Fruit fly (Drosophila melanogaster): Measurements from ENCODE around the gene Atg4a.

The Atg4a gene

DNA sequence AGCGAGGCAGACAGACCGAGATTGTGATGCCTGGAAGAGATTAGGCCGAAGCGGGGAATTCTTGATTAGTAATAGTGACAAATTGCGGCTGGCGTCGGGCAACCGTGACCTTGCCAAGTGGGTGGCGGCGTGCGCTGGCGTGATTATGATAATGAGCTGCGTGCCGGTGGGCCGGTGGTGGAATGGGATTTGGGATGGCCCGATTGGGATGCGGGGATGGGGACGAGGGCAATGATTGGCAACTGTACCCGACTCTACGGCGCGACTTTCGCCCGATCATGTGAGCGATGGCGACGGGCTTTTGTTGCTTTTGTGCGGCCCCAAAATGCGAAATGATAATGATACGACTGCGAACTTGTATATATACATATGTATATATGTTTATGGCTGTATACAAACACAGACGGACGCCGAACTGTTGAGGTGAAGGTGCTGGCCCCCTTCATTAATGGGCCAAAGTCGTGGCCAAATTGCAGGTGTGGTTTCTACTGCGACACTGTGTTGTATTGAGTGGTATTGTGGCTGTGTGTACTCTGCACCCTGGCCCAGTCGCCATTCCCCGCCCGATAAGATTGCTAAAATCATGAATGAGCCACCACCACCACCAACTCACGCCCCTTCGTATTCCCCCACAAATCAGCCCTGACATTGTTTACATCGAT lies 36.1 kb downstream of the Atg4a start (continued):
- TF ChIP-seq gsb-n (tag; optimal IDR thresholded peaks at IDR 0.05): no peak
- TF ChIP-seq cwo (GFP tag; optimal IDR thresholded peaks at IDR 0.05): peak; percentile 74
- TF ChIP-seq dimm (GFP tag; IDR thresholded peaks at IDR 0.05): no peak
- TF ChIP-seq CG12104 (GFP tag; optimal IDR thresholded peaks at IDR 0.05): no peak
- TF ChIP-seq tap (tag; optimal IDR thresholded peaks at IDR 0.05): no peak
- TF ChIP-seq CG6254 (GFP tag; optimal IDR thresholded peaks at IDR 0.05): no peak
- 0 out of 4 replicates have a peak, but pooled peaks have one; percentile 4 for TF ChIP-seq chinmo (GFP tag; IDR thresholded peaks at IDR 0.05; ENCODE audit: partially characterized antibody)
- TF ChIP-seq CG31388 (GFP tag; optimal IDR thresholded peaks at IDR 0.05): no peak
- peak; percentile 33 for TF ChIP-seq sug (tag; optimal IDR thresholded peaks at IDR 0.05)
- no peak for TF ChIP-seq trem (tag; optimal IDR thresholded peaks at IDR 0.05)
- no peak for TF ChIP-seq CG13296 (GFP tag; optimal IDR thresholded peaks at IDR 0.05)
- TF ChIP-seq nerfin-2 (GFP tag; IDR thresholded peaks at IDR 0.05; ENCODE audit: partially characterized antibody): no peak
- no peak for TF ChIP-seq CG8944 (GFP tag; optimal IDR thresholded peaks at IDR 0.05)
- no peak for TF ChIP-seq Lpt (GFP tag; optimal IDR thresholded peaks at IDR 0.05)
- TF ChIP-seq Six4 (GFP tag; optimal IDR thresholded peaks at IDR 0.05): no peak
- no peak for TF ChIP-seq Hmr (GFP tag; optimal IDR thresholded peaks at IDR 0.05)
- no peak for TF ChIP-seq Kr (GFP tag; optimal IDR thresholded peaks at IDR 0.05)
- TF ChIP-seq CG14441 (GFP tag; IDR thresholded peaks at IDR 0.05): no peak
- TF ChIP-seq kay (GFP tag; optimal IDR thresholded peaks at IDR 0.05): no peak
- TF ChIP-seq corto (GFP tag; optimal IDR thresholded peaks at IDR 0.05): no peak
- no peak for TF ChIP-seq CG1792 (GFP tag; optimal IDR thresholded peaks at IDR 0.05)
- peak; percentile 30 for TF ChIP-seq CG6765 (GFP tag; optimal IDR thresholded peaks at IDR 0.05)
- TF ChIP-seq CG3163 (GFP tag; optimal IDR thresholded peaks at IDR 0.05): no peak
- TF ChIP-seq ftz-f1 (GFP tag; optimal IDR thresholded peaks at IDR 0.05): peak; percentile 46
- TF ChIP-seq CG15514 (GFP tag; optimal IDR thresholded peaks at IDR 0.05): no peak
- TF ChIP-seq CG9876 (GFP tag; optimal IDR thresholded peaks at IDR 0.05): no peak
- no peak for TF ChIP-seq B-H1 (GFP tag; IDR thresholded peaks at IDR 0.05)
- TF ChIP-seq fd3F (GFP tag; optimal IDR thresholded peaks at IDR 0.05): no peak
- TF ChIP-seq yki (optimal IDR thresholded peaks at IDR 0.05): no peak
- TF ChIP-seq sens (GFP tag): peak; percentile 49
- no peak for TF ChIP-seq CG2889 (GFP tag; IDR thresholded peaks at IDR 0.05)
- no peak for TF ChIP-seq CG2199 (GFP tag; IDR thresholded peaks at IDR 0.05)
- TF ChIP-seq grau (tag; optimal IDR thresholded peaks at IDR 0.05): no peak
- TF ChIP-seq Vsx1 (GFP tag; optimal IDR thresholded peaks at IDR 0.05): no peak
- 0 out of 2 replicates have a peak, but pooled peaks have one; percentile 23 for TF ChIP-seq inv (GFP tag; IDR thresholded peaks at IDR 0.05; ENCODE audit: partially characterized antibody)
- TF ChIP-seq Xrp1 (GFP tag; IDR thresholded peaks at IDR 0.05): no peak
- no peak for TF ChIP-seq repo (GFP tag; optimal IDR thresholded peaks at IDR 0.05)
- no peak for TF ChIP-seq CG17612 (GFP tag; IDR thresholded peaks at IDR 0.05)
- TF ChIP-seq CG4328 (GFP tag; optimal IDR thresholded peaks at IDR 0.05): no peak
- no peak for TF ChIP-seq BtbVII (GFP tag; optimal IDR thresholded peaks at IDR 0.05)
- TF ChIP-seq Dek (tag; optimal IDR thresholded peaks at IDR 0.05): no peak
- TF ChIP-seq nom (GFP tag; optimal IDR thresholded peaks at IDR 0.05): peak; percentile 22
- TF ChIP-seq luna (GFP tag; optimal IDR thresholded peaks at IDR 0.05): no peak
- no peak for TF ChIP-seq ab (GFP tag; optimal IDR thresholded peaks at IDR 0.05)
- TF ChIP-seq Meics (GFP tag; optimal IDR thresholded peaks at IDR 0.05): no peak
- TF ChIP-seq CG4360 (GFP tag; IDR thresholded peaks at IDR 0.05): no peak
- peak; percentile 9; the same call in 1 of the 2 replicates for TF ChIP-seq CG32532 (GFP tag; IDR thresholded peaks at IDR 0.05)
- no peak for TF ChIP-seq ken (GFP tag; IDR thresholded peaks at IDR 0.05)
- no peak for TF ChIP-seq Sox100B (GFP tag; optimal IDR thresholded peaks at IDR 0.05)
- no peak for TF ChIP-seq Atf6 (GFP tag; IDR thresholded peaks at IDR 0.05)
- TF ChIP-seq CG11456 (GFP tag; IDR thresholded peaks at IDR 0.05): no peak

Data from whole organism, embryonic.